Fruit fly (Drosophila melanogaster): Measurements from ENCODE around the gene MED19.

DNA sequence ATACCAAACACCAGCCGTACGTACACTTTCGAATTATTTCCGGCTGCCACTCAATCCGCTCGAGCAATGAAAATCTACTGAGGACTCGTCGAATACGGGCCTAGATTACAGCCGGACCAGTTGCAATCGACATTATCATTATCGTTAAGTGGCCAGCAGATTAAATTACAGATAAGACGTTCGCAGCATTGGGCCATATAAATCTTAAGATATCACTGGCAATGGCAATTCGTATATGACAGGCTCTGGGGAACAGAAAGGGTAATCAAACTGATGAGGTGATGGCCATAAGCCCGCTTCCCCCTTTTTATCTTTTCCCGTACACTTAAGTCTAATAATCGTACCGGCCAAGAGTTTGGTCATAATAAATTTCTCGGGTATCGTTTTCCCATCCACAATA, 32.3 kb downstream of the MED19 start, which contains the start of gene Cln3:
- TF ChIP-seq CG8478 (optimal IDR thresholded peaks at IDR 0.05) (no peak), CTCF (optimal IDR thresholded peaks at IDR 0.05) (no peak)
